Worm (Caenorhabditis elegans) whole organism, mixed stage, embryonic: ENCODE measurements around the gene Y6D1A.2.

Experiments
- elt-1 ChIP-seq: sonication (generic microtip); optimal IDR thresholded peaks from 2 replicates; lab custom pipeline; 2017; ENCODE audit warnings: missing genetic modification characterization, mild to moderate bottlenecking, missing compliant biosample characterization, antibody characterized with exemption, moderate library complexity, borderline replicate concordance; ENCODE audit not compliant: insufficient read depth
- elt-3 ChIP-seq: fragments of 150-350 bp; optimal IDR thresholded peaks from 2 replicates; lab custom pipeline; 2014; ENCODE audit warnings: missing biosample characterization, missing genetic modification characterization
- hlh-1 ChIP-seq: fragments of 150-350 bp; optimal IDR thresholded peaks from 2 replicates; lab custom pipeline; 2014; ENCODE audit warnings: missing biosample characterization, missing genetic modification reagents, missing genetic modification characterization
- tbx-8 ChIP-seq: fragments of 200-800 bp; sonication (Bioruptor generic); optimal IDR thresholded peaks from 2 replicates; lab custom pipeline; 2018; ENCODE audit warnings: mild to moderate bottlenecking, missing genetic modification characterization, moderate library complexity, missing compliant biosample characterization
- unc-62 ChIP-seq: fragments of 150-350 bp; optimal IDR thresholded peaks from 2 replicates; lab custom pipeline; 2014; ENCODE audit warnings: missing biosample characterization, missing genetic modification reagents, missing genetic modification characterization
- ztf-11 ChIP-seq: fragments of 150-350 bp; optimal IDR thresholded peaks from 2 replicates; lab custom pipeline; 2014; ENCODE audit warnings: missing biosample characterization, missing genetic modification characterization

ce11 chrII:11838353-11838752 lies 18.6 kb upstream of the Y6D1A.2 start:
- TF ChIP-seq ztf-11 (no peak), tbx-8 (GFP tag; lab: Kevin White, UChicago) (no peak), unc-62 (GFP tag; lab: Kevin White, UChicago) (no peak), elt-3 (tag; lab: Kevin White, UChicago) (no peak), elt-1 (tag; lab: Kevin White, UChicago) (no peak), hlh-1 (tag; lab: Kevin White, UChicago) (no peak)
